Fruit fly (Drosophila melanogaster): ENCODE data around the gene Non2.
A peak's percentile ranks its signal among the peaks of the same experiment; 100 is the strongest.

The Non2 gene

dm6 chr3L:2745698-2746410, 20.9 kb upstream of the Non2 start (continued):
- TF ChIP-seq Trl (optimal IDR thresholded peaks at IDR 0.05) (no peak), Trl (GFP tag; optimal IDR thresholded peaks at IDR 0.05) (no peak), ab (GFP tag; optimal IDR thresholded peaks at IDR 0.05) (no peak), Scr (GFP tag; IDR thresholded peaks at IDR 0.05; ENCODE audit: partially characterized antibody) (no peak), ci (GFP tag; IDR thresholded peaks at IDR 0.05) (peak; percentile 32; the same call in 1 of the 3 replicates), Elba2 (GFP tag; optimal IDR thresholded peaks at IDR 0.05) (no peak), trem (tag; optimal IDR thresholded peaks at IDR 0.05) (no peak), CG18476 (GFP tag; optimal IDR thresholded peaks at IDR 0.05) (no peak), Lim3 (GFP tag; IDR thresholded peaks at IDR 0.05) (no peak), CG15601 (tag; optimal IDR thresholded peaks at IDR 0.05) (no peak), Blimp-1 (GFP tag; optimal IDR thresholded peaks at IDR 0.05) (no peak), sug (tag; optimal IDR thresholded peaks at IDR 0.05) (peak; percentile 72), ems (GFP tag; optimal IDR thresholded peaks at IDR 0.05) (no peak), Poxn (GFP tag; IDR thresholded peaks at IDR 0.05) (no peak), pfk (GFP tag; optimal IDR thresholded peaks at IDR 0.05) (no peak), CG15479 (GFP tag; optimal IDR thresholded peaks at IDR 0.05) (no peak), CG14860 (GFP tag; IDR thresholded peaks at IDR 0.05; ENCODE audit: partially characterized antibody) (no peak), ttk (GFP tag; IDR thresholded peaks at IDR 0.05) (no peak), CG17802 (tag; optimal IDR thresholded peaks at IDR 0.05) (no peak), nom (GFP tag; optimal IDR thresholded peaks at IDR 0.05) (no peak), Dek (tag; optimal IDR thresholded peaks at IDR 0.05) (no peak), Usf (GFP tag; optimal IDR thresholded peaks at IDR 0.05) (no peak), disco-r (GFP tag; optimal IDR thresholded peaks at IDR 0.05) (no peak), ato (GFP tag; IDR thresholded peaks at IDR 0.05; ENCODE audit: partially characterized antibody) (no peak), CG31388 (GFP tag; optimal IDR thresholded peaks at IDR 0.05) (no peak), CG30431 (GFP tag; optimal IDR thresholded peaks at IDR 0.05) (no peak), CG7928 (GFP tag; optimal IDR thresholded peaks at IDR 0.05) (no peak), CG6272 (GFP tag; IDR thresholded peaks at IDR 0.05) (no peak), gcm2 (GFP tag; optimal IDR thresholded peaks at IDR 0.05) (no peak), Asciz (GFP tag; optimal IDR thresholded peaks at IDR 0.05) (peak; percentile 20)

- TF ChIP-seq CG13894 (tag; optimal IDR thresholded peaks at IDR 0.05) = peak; percentile 5
- 0 out of 2 replicates have a peak, but pooled peaks have one; percentile 30 for TF ChIP-seq crol (GFP tag; IDR thresholded peaks at IDR 0.05)
- TF ChIP-seq sd (tag; optimal IDR thresholded peaks at IDR 0.05) = peak; percentile 64
- TF ChIP-seq sr (GFP tag; IDR thresholded peaks at IDR 0.05) = peak; percentile 72; the same call in 2 of the 3 replicates
- no peak for TF ChIP-seq CG18599 (GFP tag; optimal IDR thresholded peaks at IDR 0.05)
- no peak for TF ChIP-seq TFAM (GFP tag; optimal IDR thresholded peaks at IDR 0.05)
- TF ChIP-seq Taf1 (GFP tag; IDR thresholded peaks at IDR 0.05) = no peak
- peak; percentile 59 for TF ChIP-seq Med (GFP tag)
- TF ChIP-seq ERR (GFP tag; optimal IDR thresholded peaks at IDR 0.05) = peak; percentile 76
Observed at dm6 chr3L:2748359-2748758, 18.4 kb upstream of the Non2 start.

Measured in whole organism, embryonic.